Worm (Caenorhabditis elegans) whole organism, young adult: ENCODE data around the gene trcs-1.
A peak's percentile ranks its signal among the peaks of the same experiment; 100 is the strongest.

Experiments
- B0336.3 ChIP-seq: fragments of 200-800 bp; sonication (Bioruptor generic); IDR thresholded peaks from 2 replicates; pipeline ENCODE4 v1.3.6; 2022; ENCODE audit warnings: missing genetic modification characterization, missing compliant biosample characterization
- C17E4.6 ChIP-seq: fragments of 200-800 bp; sonication (Bioruptor generic); IDR thresholded peaks from 2 replicates; pipeline ENCODE4 v1.3.6; 2022; ENCODE audit warnings: missing genetic modification reagents, missing genetic modification characterization, missing compliant biosample characterization
- D2030.7 ChIP-seq: fragments of 200-800 bp; sonication (Bioruptor generic); IDR thresholded peaks from 2 replicates; pipeline ENCODE4 v1.3.6; 2022; ENCODE audit warnings: missing genetic modification reagents, missing genetic modification characterization, missing compliant biosample characterization
- F33H1.4 ChIP-seq: fragments of 200-800 bp; sonication (Bioruptor generic); IDR thresholded peaks from 2 replicates; pipeline ENCODE4 v1.3.6; 2022; ENCODE audit warnings: missing genetic modification reagents, missing genetic modification characterization, missing compliant biosample characterization
- F49E8.2 ChIP-seq: sonication (generic microtip); optimal IDR thresholded peaks from 3 replicates; lab custom pipeline; 2017; ENCODE audit warnings: missing genetic modification characterization, mild to moderate bottlenecking, missing compliant biosample characterization, antibody characterized with exemption, moderate library complexity; ENCODE audit not compliant: insufficient read depth
- F55B11.4 ChIP-seq: sonication (generic microtip); optimal IDR thresholded peaks from 2 replicates; lab custom pipeline; 2016; ENCODE audit warnings: missing compliant biosample characterization, missing genetic modification characterization, borderline replicate concordance; ENCODE audit not compliant: insufficient read depth
- Y95B8A.8 ChIP-seq: fragments of 200-800 bp; sonication (Bioruptor generic); IDR thresholded peaks from 2 replicates; pipeline ENCODE4 v1.3.6; 2022; ENCODE audit warnings: missing genetic modification reagents, missing genetic modification characterization, missing compliant biosample characterization
- ZK185.1 ChIP-seq: sonication (generic microtip); optimal IDR thresholded peaks from 2 replicates; lab custom pipeline; 2016; ENCODE audit warnings: mild to moderate bottlenecking, missing genetic modification characterization, missing compliant biosample characterization; ENCODE audit not compliant: poor library complexity, severe bottlenecking
- akir-1 ChIP-seq: fragments of 200-800 bp; sonication (Bioruptor generic); optimal IDR thresholded peaks from 2 replicates; lab custom pipeline; 2018; ENCODE audit warnings: mild to moderate bottlenecking, missing genetic modification characterization, moderate library complexity, missing compliant biosample characterization
- aptf-2 ChIP-seq: fragments of 200-800 bp; sonication (Bioruptor generic); conservative IDR thresholded peaks from 2 replicates; pipeline ENCODE4 v1.3.6; 2022; ENCODE audit warnings: missing genetic modification reagents, missing genetic modification characterization, missing compliant biosample characterization
- attf-3 ChIP-seq: fragments of 200-800 bp; sonication (Bioruptor generic); conservative IDR thresholded peaks from 2 replicates; pipeline ENCODE4 v1.3.6; 2022; ENCODE audit warnings: missing genetic modification reagents, missing genetic modification characterization, missing compliant biosample characterization
- attf-6 ChIP-seq: fragments of 200-800 bp; sonication (Bioruptor generic); IDR thresholded peaks from 2 replicates; pipeline ENCODE4 v1.3.6; 2022; ENCODE audit warnings: missing genetic modification reagents, missing genetic modification characterization, missing compliant biosample characterization
- ceh-100 ChIP-seq: fragments of 200-800 bp; sonication (Bioruptor generic); IDR thresholded peaks from 2 replicates; pipeline ENCODE4 v1.3.6; 2022; ENCODE audit warnings: missing genetic modification reagents, missing genetic modification characterization, missing compliant biosample characterization
- ceh-27 ChIP-seq: fragments of 200-800 bp; sonication (Bioruptor generic); optimal IDR thresholded peaks from 2 replicates; lab custom pipeline; 2018; ENCODE audit warnings: mild to moderate bottlenecking, missing genetic modification characterization, moderate library complexity, missing compliant biosample characterization
- ceh-91 ChIP-seq: fragments of 200-800 bp; sonication (Bioruptor generic); IDR thresholded peaks from 2 replicates; pipeline ENCODE4 v1.3.6; 2022; ENCODE audit warnings: missing genetic modification reagents, missing genetic modification characterization, missing compliant biosample characterization
- chd-7 ChIP-seq: sonication (generic microtip); optimal IDR thresholded peaks from 2 replicates; lab custom pipeline; 2016; ENCODE audit warnings: mild to moderate bottlenecking, missing genetic modification characterization, moderate library complexity, missing compliant biosample characterization
- dox-1 ChIP-seq: fragments of 200-800 bp; sonication (Bioruptor generic); IDR thresholded peaks from 2 replicates; pipeline ENCODE4 v1.3.6; 2022; ENCODE audit warnings: missing genetic modification reagents, missing genetic modification characterization, missing compliant biosample characterization
- dpl-1 ChIP-seq: fragments of 150-350 bp; optimal IDR thresholded peaks from 2 replicates; lab custom pipeline; 2014; ENCODE audit warnings: missing biosample characterization, missing genetic modification reagents, missing genetic modification characterization
- efl-1 ChIP-seq: fragments of 150-350 bp; optimal IDR thresholded peaks from 2 replicates; lab custom pipeline; 2014; ENCODE audit warnings: missing biosample characterization, missing genetic modification reagents, missing genetic modification characterization
- ekl-4 ChIP-seq: fragments of 200-800 bp; sonication (Bioruptor generic); IDR thresholded peaks from 2 replicates; pipeline ENCODE4 v1.3.6; 2022; ENCODE audit warnings: missing genetic modification reagents, missing genetic modification characterization, missing compliant biosample characterization
- him-1 ChIP-seq: sonication (generic microtip); optimal IDR thresholded peaks from 2 replicates; lab custom pipeline; 2016; ENCODE audit warnings: missing genotype, missing genetic modification reagents, missing genetic modification characterization, missing compliant biosample characterization
- hsf-1 ChIP-seq: fragments of 200-800 bp; sonication (Bioruptor generic); IDR thresholded peaks from 2 replicates; pipeline ENCODE4 v1.3.6; 2022; ENCODE audit warnings: missing genetic modification reagents, missing genetic modification characterization, missing compliant biosample characterization
- lin-35 ChIP-seq, 3 experiments: fragments of 150-350 bp in 2 of 3; sonication (generic microtip) in 1 of 3; optimal IDR thresholded peaks; 2 replicates each; lab custom pipeline; 2014 to 2018; ENCODE audit warnings: missing biosample characterization in 3 of 3, missing genetic modification characterization in 3 of 3, missing genetic modification reagents in 3 of 3
- lin-54 ChIP-seq: fragments of 200-800 bp; sonication (Bioruptor generic); optimal IDR thresholded peaks from 2 replicates; lab custom pipeline; 2018; ENCODE audit warnings: mild to moderate bottlenecking, missing genetic modification characterization, missing compliant biosample characterization
- lsl-1 ChIP-seq: fragments of 200-800 bp; sonication (Bioruptor generic); optimal IDR thresholded peaks from 2 replicates; lab custom pipeline; 2018; ENCODE audit warnings: mild to moderate bottlenecking, missing genetic modification characterization, moderate library complexity, missing compliant biosample characterization
- madf-6 ChIP-seq: fragments of 200-800 bp; sonication (Bioruptor generic); IDR thresholded peaks from 2 replicates; pipeline ENCODE4 v1.3.6; 2022; ENCODE audit warnings: missing genetic modification reagents, missing genetic modification characterization, missing compliant biosample characterization
- madf-8 ChIP-seq: fragments of 200-800 bp; sonication (Bioruptor generic); conservative IDR thresholded peaks from 2 replicates; pipeline ENCODE4 v1.3.6; 2022; ENCODE audit warnings: missing genetic modification reagents, missing genetic modification characterization, missing compliant biosample characterization
- nhr-120 ChIP-seq: fragments of 200-800 bp; sonication (Bioruptor generic); IDR thresholded peaks from 2 replicates; pipeline ENCODE4 v1.3.6; 2022; ENCODE audit warnings: missing genetic modification characterization, missing compliant biosample characterization
- pbrm-1 ChIP-seq: fragments of 200-800 bp; sonication (Bioruptor generic); IDR thresholded peaks from 2 replicates; pipeline ENCODE4 v1.3.6; 2022; ENCODE audit warnings: missing genetic modification reagents, missing genetic modification characterization, missing compliant biosample characterization
- rcor-1 ChIP-seq: fragments of 200-800 bp; sonication (Bioruptor generic); IDR thresholded peaks from 2 replicates; pipeline ENCODE4 v1.3.6; 2022; ENCODE audit warnings: missing genetic modification reagents, missing genetic modification characterization, missing compliant biosample characterization
- repo-1 ChIP-seq: sonication (generic microtip); optimal IDR thresholded peaks from 2 replicates; lab custom pipeline; 2017; ENCODE audit warnings: mild to moderate bottlenecking, missing genetic modification characterization, missing compliant biosample characterization
- snpc-1.1 ChIP-seq: sonication (generic microtip); optimal IDR thresholded peaks from 2 replicates; lab custom pipeline; 2017; ENCODE audit warnings: missing genetic modification characterization, mild to moderate bottlenecking, missing compliant biosample characterization, antibody characterized with exemption, moderate library complexity, missing genotype, missing genetic modification reagents; ENCODE audit not compliant: insufficient read depth
- snpc-1.3 ChIP-seq: sonication (generic microtip); optimal IDR thresholded peaks from 2 replicates; lab custom pipeline; 2017; ENCODE audit warnings: missing genetic modification characterization, mild to moderate bottlenecking, missing compliant biosample characterization, antibody characterized with exemption, moderate library complexity, missing genotype, missing genetic modification reagents; ENCODE audit not compliant: insufficient read depth
- snpc-3.4 ChIP-seq: sonication (generic microtip); optimal IDR thresholded peaks from 2 replicates; lab custom pipeline; 2017; ENCODE audit warnings: missing genetic modification characterization, mild to moderate bottlenecking, missing compliant biosample characterization, antibody characterized with exemption, moderate library complexity, missing genotype, missing genetic modification reagents
- snpc-4 ChIP-seq, 5 experiments: fragments of 150-350 bp in 1 of 5; sonication (generic microtip) in 4 of 5; optimal IDR thresholded peaks; 2 replicates each; lab custom pipeline; 2014 to 2018; ENCODE audit warnings: missing genetic modification characterization in 5 of 5, missing biosample characterization in 3 of 5, antibody characterized with exemption in 2 of 5, mild to moderate bottlenecking in 2 of 5, missing compliant biosample characterization in 2 of 5, missing genotype in 2 of 5, moderate library complexity in 2 of 5, missing genetic modification reagents in 1 of 5
- somi-1 ChIP-seq: fragments of 200-800 bp; sonication (Bioruptor generic); optimal IDR thresholded peaks from 2 replicates; lab custom pipeline; 2018; ENCODE audit warnings: mild to moderate bottlenecking, missing genetic modification characterization, missing compliant biosample characterization
- tbp1 ChIP-seq: fragments of 200-800 bp; sonication (Bioruptor generic); optimal IDR thresholded peaks from 2 replicates; lab custom pipeline; 2018; ENCODE audit warnings: mild to moderate bottlenecking, missing genetic modification characterization, missing compliant biosample characterization
- tlf-1 ChIP-seq: fragments of 200-800 bp; sonication (Bioruptor generic); optimal IDR thresholded peaks from 2 replicates; lab custom pipeline; 2018; ENCODE audit warnings: mild to moderate bottlenecking, missing genetic modification characterization, missing compliant biosample characterization
- unc-130 ChIP-seq: sonication (generic microtip); optimal IDR thresholded peaks from 2 replicates; lab custom pipeline; 2016; ENCODE audit warnings: missing genetic modification reagents, missing genetic modification characterization, missing compliant biosample characterization
- xnd-1 ChIP-seq: sonication (generic microtip); optimal IDR thresholded peaks from 2 replicates; lab custom pipeline; 2016; ENCODE audit warnings: missing genotype, missing genetic modification reagents, missing genetic modification characterization, missing compliant biosample characterization
- zim-3 ChIP-seq: sonication (generic microtip); optimal IDR thresholded peaks from 2 replicates; lab custom pipeline; 2017; ENCODE audit warnings: mild to moderate bottlenecking, missing genetic modification characterization, moderate library complexity, missing compliant biosample characterization

The trcs-1 gene

ce11 chrIV:9588784-9589457 lies at the start of gene trcs-1:
trcs-1 (minus strand) TSS chrIV:9588834.
- TF ChIP-seq tlf-1 (peak; percentile 73), attf-3 (GFP tag; lab: Robert Waterston, UW) (0 out of 2 replicates have a peak, but pooled peaks have one; percentile 53), snpc-4 (GFP tag; optimal IDR thresholded peaks at IDR 0.05; lab: Kevin White, UChicago) (peak; percentile 66), snpc-4 (tag; optimal IDR thresholded peaks at IDR 0.05; lab: Kevin White, UChicago) (peak in 3 of 4 experiments; percentile 10 to 78 (median 26)), attf-6 (GFP tag; lab: Robert Waterston, UW) (0 out of 2 replicates have a peak, but pooled peaks have one; percentile 64), madf-6 (GFP tag; lab: Robert Waterston, UW) (peak; percentile 98), B0336.3 (GFP tag; lab: Robert Waterston, UW) (peak; percentile 70), tbp1 (GFP tag; lab: Kevin White, UChicago) (peak; percentile 51), hsf-1 (GFP tag; lab: Robert Waterston, UW) (peak; percentile 55; the same call in 1 of the 2 replicates), unc-130 (GFP tag; lab: Kevin White, UChicago) (peak; percentile 40), F33H1.4 (GFP tag; lab: Robert Waterston, UW) (peak; percentile 96), him-1 (tag; lab: Kevin White, UChicago) (peak; percentile 32), dox-1 (peak; percentile 80; the same call in 1 of the 2 replicates), repo-1 (tag; lab: Kevin White, UChicago) (no peak), rcor-1 (GFP tag; lab: Robert Waterston, UW) (peak; percentile 71; the same call in 1 of the 2 replicates), snpc-1.3 (tag; lab: Kevin White, UChicago) (peak; percentile 60), ceh-100 (GFP tag; lab: Robert Waterston, UW) (no peak), lin-54 (peak; percentile 91), Y95B8A.8 (GFP tag; lab: Robert Waterston, UW) (0 out of 2 replicates have a peak, but pooled peaks have one; percentile 63), nhr-120 (GFP tag; lab: Robert Waterston, UW) (no peak), F55B11.4 (tag; lab: Kevin White, UChicago) (no peak), lin-35 (GFP tag; optimal IDR thresholded peaks at IDR 0.05; lab: Kevin White, UChicago) (peak in 1 of 3 experiments; percentile 47), dpl-1 (peak; percentile 83), somi-1 (GFP tag; lab: Kevin White, UChicago) (no peak), xnd-1 (tag; lab: Kevin White, UChicago) (peak; percentile 96), C17E4.6 (GFP tag; lab: Robert Waterston, UW) (peak; percentile 49; the same call in 1 of the 2 replicates), F49E8.2 (peak; percentile 70), D2030.7 (GFP tag; lab: Robert Waterston, UW) (peak; percentile 77; the same call in 1 of the 2 replicates), aptf-2 (GFP tag; lab: Robert Waterston, UW) (no peak), madf-8 (GFP tag; lab: Robert Waterston, UW) (peak; percentile 92), snpc-3.4 (tag; lab: Kevin White, UChicago) (peak; percentile 82), ceh-91 (peak; percentile 88), snpc-1.1 (tag; lab: Kevin White, UChicago) (peak; percentile 74), efl-1 (peak; percentile 98), lsl-1 (GFP tag; lab: Kevin White, UChicago) (peak; percentile 98), akir-1 (GFP tag; lab: Kevin White, UChicago) (no peak)

- TF ChIP-seq ceh-27 (no peak), chd-7 (tag; lab: Kevin White, UChicago) (no peak), ZK185.1 (tag; lab: Kevin White, UChicago) (no peak), madf-8 (GFP tag; lab: Robert Waterston, UW) (no peak), ekl-4 (GFP tag; lab: Robert Waterston, UW) (no peak), zim-3 (tag; lab: Kevin White, UChicago) (no peak), pbrm-1 (GFP tag; lab: Robert Waterston, UW) (no peak)
Measured at ce11 chrIV:9634848-9635247, 46.2 kb upstream of the trcs-1 start, which contains the start of gene mca-1. mca-1 (minus strand) TSS chrIV:9634948.
